Fruit fly (Drosophila melanogaster) whole organism, prepupa: ENCODE measurements around the gene bun.

Experiments used
- CG15336 ChIP-seq: fragments of 200-800 bp; sonication (Bioruptor generic); IDR thresholded peaks from 2 replicates; pipeline ENCODE4 v1.3.6; 2022; ENCODE audit warnings: missing biosample characterization, missing genetic modification characterization
- CG4318 ChIP-seq: fragments of 200-800 bp; sonication (Bioruptor generic); optimal IDR thresholded peaks from 3 replicates; lab custom pipeline; 2017; ENCODE audit warnings: missing biosample characterization, mild to moderate bottlenecking, missing genetic modification characterization
- CG6854 ChIP-seq: fragments of 200-800 bp; sonication (Bioruptor generic); optimal IDR thresholded peaks from 2 replicates; lab custom pipeline; 2017; ENCODE audit warnings: missing biosample characterization, mild to moderate bottlenecking, missing genetic modification characterization
- CG7368 ChIP-seq: fragments of 200-800 bp; sonication (Bioruptor generic); optimal IDR thresholded peaks from 3 replicates; lab custom pipeline; 2016; ENCODE audit warnings: missing biosample characterization, missing genetic modification characterization
- CG8319 ChIP-seq: fragments of 200-800 bp; sonication (Bioruptor generic); optimal IDR thresholded peaks from 3 replicates; lab custom pipeline; 2016; ENCODE audit warnings: missing biosample characterization, missing genetic modification characterization
- CG9139 ChIP-seq: fragments of 200-800 bp; sonication (Bioruptor generic); optimal IDR thresholded peaks from 3 replicates; lab custom pipeline; 2017; ENCODE audit warnings: missing biosample characterization, mild to moderate bottlenecking, missing genetic modification characterization
- Lpt ChIP-seq: fragments of 200-800 bp; sonication (Bioruptor generic); optimal IDR thresholded peaks from 3 replicates; lab custom pipeline; 2016; ENCODE audit warnings: missing biosample characterization, missing genetic modification characterization
- Sox15 ChIP-seq: fragments of 200-800 bp; sonication (Bioruptor generic); optimal IDR thresholded peaks from 3 replicates; lab custom pipeline; 2016; ENCODE audit warnings: missing biosample characterization, missing genetic modification characterization
- achi ChIP-seq: fragments of 200-800 bp; sonication (Bioruptor generic); optimal IDR thresholded peaks from 3 replicates; lab custom pipeline; 2016; ENCODE audit warnings: missing biosample characterization, missing genetic modification characterization
- acj6 ChIP-seq: fragments of 200-800 bp; sonication (Bioruptor generic); optimal IDR thresholded peaks from 3 replicates; lab custom pipeline; 2016; ENCODE audit warnings: missing biosample characterization, missing genetic modification characterization
- eg ChIP-seq: fragments of 200-800 bp; sonication (Bioruptor generic); IDR thresholded peaks from 3 replicates; pipeline ENCODE4 v1.3.6; 2022; ENCODE audit warnings: missing biosample characterization, missing genetic modification characterization
- pdm3 ChIP-seq: fragments of 200-800 bp; sonication (Bioruptor generic); optimal IDR thresholded peaks from 3 replicates; lab custom pipeline; 2016; ENCODE audit warnings: missing biosample characterization, missing genetic modification characterization

DNA sequence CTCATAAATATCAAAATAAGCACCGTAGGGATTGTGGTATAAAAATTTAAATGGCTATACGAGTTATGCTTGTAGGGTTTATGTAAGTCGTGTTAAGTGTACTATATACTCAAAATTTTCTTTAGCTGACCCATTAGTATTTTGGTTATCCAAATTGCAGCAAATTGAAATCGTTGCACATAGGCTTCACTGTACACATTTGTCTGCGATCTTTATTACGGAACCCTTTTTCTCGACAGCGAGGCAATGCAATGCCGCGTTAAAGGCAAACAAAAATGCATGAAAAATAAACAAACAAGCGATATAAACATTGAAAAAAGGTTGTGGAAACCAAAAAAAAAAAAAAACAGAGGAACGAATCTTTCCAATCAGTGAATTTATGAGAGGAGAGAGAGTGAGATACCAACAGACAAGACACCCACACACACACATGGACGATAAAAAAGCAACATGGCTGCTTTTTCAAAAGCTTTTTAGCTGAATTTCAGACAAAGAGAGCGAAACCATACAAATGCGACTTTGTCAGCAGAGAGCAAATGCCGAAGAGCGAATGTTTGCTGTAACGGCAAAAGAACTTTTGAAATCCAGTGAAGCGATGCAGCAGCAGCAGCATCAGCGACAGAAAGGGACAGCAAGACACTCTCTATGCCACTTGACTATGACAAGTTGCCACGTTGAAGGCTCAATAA is 62.4 kb downstream of the bun start:
- TF ChIP-seq CG8319 (GFP tag; lab: Kevin White, UChicago): peak; percentile 96
- peak; percentile 94 for TF ChIP-seq Lpt
- TF ChIP-seq CG4318 (GFP tag; lab: Kevin White, UChicago): peak; percentile 93
- peak; percentile 96 for TF ChIP-seq CG7368
- peak; percentile 97 for TF ChIP-seq eg
- peak; percentile 95 for TF ChIP-seq achi
- TF ChIP-seq CG9139 (GFP tag; lab: Kevin White, UChicago): peak; percentile 94
- TF ChIP-seq Sox15 (GFP tag; lab: Kevin White, UChicago): peak; percentile 96
- TF ChIP-seq acj6: peak; percentile 97
- TF ChIP-seq CG6854 (GFP tag; lab: Kevin White, UChicago): peak; percentile 92
- TF ChIP-seq CG15336 (GFP tag; lab: Robert Waterston, UW): peak; percentile 96
- TF ChIP-seq pdm3: peak; percentile 98
